Fruit fly (Drosophila melanogaster) whole organism, wandering third instar larva: ENCODE measurements around the gene CG5783.

Experiments used
- Myc ChIP-seq: fragments of >200 bp; optimal IDR thresholded peaks from 2 replicates; lab custom pipeline; 2017
- Vsx2 ChIP-seq: fragments of 200-300, 225-300 bp; sonication (Bioruptor generic); optimal IDR thresholded peaks from 2 replicates; lab custom pipeline; 2018; ENCODE audit warnings: missing biosample characterization, missing genetic modification characterization; ENCODE audit not compliant: partially characterized antibody
- dsf ChIP-seq: sonication (Bioruptor generic); optimal IDR thresholded peaks from 2 replicates; lab custom pipeline; 2016; ENCODE audit warnings: missing biosample characterization, missing genetic modification characterization, borderline replicate concordance
- ey ChIP-seq: fragments of 200-800 bp; sonication (Bioruptor generic); optimal IDR thresholded peaks from 2 replicates; lab custom pipeline; 2016; ENCODE audit warnings: missing biosample characterization, missing genetic modification characterization
- psq ChIP-seq: fragments of 200-800 bp; sonication (Bioruptor generic); optimal IDR thresholded peaks from 3 replicates; lab custom pipeline; 2017; ENCODE audit warnings: missing biosample characterization, mild to moderate bottlenecking, missing genetic modification characterization, moderate library complexity
- usp ChIP-seq: fragments of >200 bp; optimal IDR thresholded peaks from 2 replicates; lab custom pipeline; 2017; ENCODE audit warnings: missing biosample characterization, missing genetic modification characterization
- woc ChIP-seq: sonication (Bioruptor generic); optimal IDR thresholded peaks from 2 replicates; lab custom pipeline; 2016; ENCODE audit warnings: missing biosample characterization, mild to moderate bottlenecking, missing genetic modification characterization

DNA sequence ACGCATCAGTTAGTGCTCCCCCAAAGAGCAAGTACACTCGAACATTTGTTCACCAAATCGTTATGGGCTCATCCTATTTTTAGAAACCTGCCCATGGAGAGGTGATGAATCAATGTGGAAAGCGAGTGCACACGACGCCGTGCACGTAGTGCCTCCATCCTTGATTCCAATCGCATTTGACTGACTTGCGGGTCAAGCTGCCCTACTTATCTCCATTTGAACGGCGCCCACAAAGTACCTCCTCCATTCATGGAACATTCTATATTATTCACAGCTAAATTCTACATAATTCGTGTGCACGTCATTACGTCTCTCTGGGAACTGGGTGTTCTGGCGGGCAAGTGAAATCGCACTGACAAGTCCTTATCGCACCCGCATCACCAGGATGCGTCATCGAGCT, 12.7 kb upstream of the CG5783 start:
- TF ChIP-seq ey (GFP tag; lab: Kevin White, UChicago): no peak
- TF ChIP-seq woc (GFP tag; lab: Kevin White, UChicago): no peak
- TF ChIP-seq Vsx2 (GFP tag; lab: Kevin White, UChicago): no peak
- no peak for TF ChIP-seq psq
- no peak for TF ChIP-seq usp (GFP tag; lab: Kevin White, UChicago)
- no peak for TF ChIP-seq Myc (lab: Kevin White, UChicago)
- no peak for TF ChIP-seq dsf
